Worm (Caenorhabditis elegans) whole organism, young adult: ENCODE results near the gene M05D6.8.
A peak's percentile ranks its signal among the peaks of the same experiment; 100 is the strongest.

ENCODE experiments used
- B0019.2 ChIP-seq: fragments of 200-800 bp; sonication (Bioruptor generic); conservative IDR thresholded peaks from 2 replicates; pipeline ENCODE4 v1.3.6; 2022; ENCODE audit warnings: missing genetic modification reagents, missing genetic modification characterization, missing compliant biosample characterization
- B0336.3 ChIP-seq: fragments of 200-800 bp; sonication (Bioruptor generic); IDR thresholded peaks from 2 replicates; pipeline ENCODE4 v1.3.6; 2022; ENCODE audit warnings: missing genetic modification characterization, missing compliant biosample characterization
- C06A6.2 ChIP-seq: fragments of 200-800 bp; sonication (Bioruptor generic); conservative IDR thresholded peaks from 2 replicates; pipeline ENCODE4 v1.3.6; 2022; ENCODE audit warnings: missing genetic modification characterization, missing compliant biosample characterization
- F57A8.1 ChIP-seq: fragments of 200-800 bp; sonication (Bioruptor generic); optimal IDR thresholded peaks from 2 replicates; lab custom pipeline; 2018; ENCODE audit warnings: mild to moderate bottlenecking, missing genetic modification characterization, moderate library complexity, missing compliant biosample characterization
- K11D2.4 ChIP-seq: fragments of 200-800 bp; sonication (Bioruptor generic); IDR thresholded peaks from 2 replicates; pipeline ENCODE4 v1.3.6; 2022; ENCODE audit warnings: missing genetic modification reagents, missing genetic modification characterization, missing compliant biosample characterization
- T26A5.8 ChIP-seq: sonication (generic microtip); optimal IDR thresholded peaks from 2 replicates; lab custom pipeline; 2016; ENCODE audit warnings: missing genetic modification characterization, missing compliant biosample characterization
- Y67H2A.10 ChIP-seq: fragments of 200-800 bp; sonication (Bioruptor generic); conservative IDR thresholded peaks from 2 replicates; pipeline ENCODE4 v1.3.6; 2022; ENCODE audit warnings: missing genetic modification reagents, missing genetic modification characterization, missing compliant biosample characterization
- ama-1 ChIP-seq, 3 experiments: fragments of 150-350 bp in 1 of 3; sonication (generic microtip) in 2 of 3; optimal IDR thresholded peaks; 2 replicates each; lab custom pipeline; 2014 to 2018; ENCODE audit warnings: missing biosample characterization in 2 of 3, missing genetic modification characterization in 2 of 3, missing genetic modification reagents in 2 of 3
- attf-6 ChIP-seq: fragments of 200-800 bp; sonication (Bioruptor generic); IDR thresholded peaks from 2 replicates; pipeline ENCODE4 v1.3.6; 2022; ENCODE audit warnings: missing genetic modification reagents, missing genetic modification characterization, missing compliant biosample characterization
- cebp-1 ChIP-seq, 2 experiments: fragments of 200-800 bp in 1 of 2; sonication (Bioruptor generic) in 1 of 2; sonication (generic microtip) in 1 of 2; IDR thresholded peaks in 1 of 2; optimal IDR thresholded peaks in 1 of 2; 2 replicates each; pipeline versions ENCODE4 v1.3.6 to Lab custom; 2017 to 2022; ENCODE audit warnings: missing compliant biosample characterization in 2 of 2, missing genetic modification characterization in 2 of 2, mild to moderate bottlenecking in 1 of 2, missing genetic modification reagents in 1 of 2, moderate library complexity in 1 of 2
- ceh-27 ChIP-seq: fragments of 200-800 bp; sonication (Bioruptor generic); optimal IDR thresholded peaks from 2 replicates; lab custom pipeline; 2018; ENCODE audit warnings: mild to moderate bottlenecking, missing genetic modification characterization, moderate library complexity, missing compliant biosample characterization
- ceh-91 ChIP-seq: fragments of 200-800 bp; sonication (Bioruptor generic); IDR thresholded peaks from 2 replicates; pipeline ENCODE4 v1.3.6; 2022; ENCODE audit warnings: missing genetic modification reagents, missing genetic modification characterization, missing compliant biosample characterization
- dox-1 ChIP-seq: fragments of 200-800 bp; sonication (Bioruptor generic); IDR thresholded peaks from 2 replicates; pipeline ENCODE4 v1.3.6; 2022; ENCODE audit warnings: missing genetic modification reagents, missing genetic modification characterization, missing compliant biosample characterization
- dpl-1 ChIP-seq: fragments of 150-350 bp; optimal IDR thresholded peaks from 2 replicates; lab custom pipeline; 2014; ENCODE audit warnings: missing biosample characterization, missing genetic modification reagents, missing genetic modification characterization
- egl-18 ChIP-seq: fragments of 200-800 bp; sonication (Bioruptor generic); IDR thresholded peaks from 2 replicates; pipeline ENCODE4 v1.3.6; 2022; ENCODE audit warnings: missing genetic modification reagents, missing genetic modification characterization, missing compliant biosample characterization
- ekl-4 ChIP-seq: fragments of 200-800 bp; sonication (Bioruptor generic); IDR thresholded peaks from 2 replicates; pipeline ENCODE4 v1.3.6; 2022; ENCODE audit warnings: missing genetic modification reagents, missing genetic modification characterization, missing compliant biosample characterization
- him-1 ChIP-seq: sonication (generic microtip); optimal IDR thresholded peaks from 2 replicates; lab custom pipeline; 2016; ENCODE audit warnings: missing genotype, missing genetic modification reagents, missing genetic modification characterization, missing compliant biosample characterization
- hmg-1.2 ChIP-seq: fragments of 200-800 bp; sonication (Bioruptor generic); IDR thresholded peaks from 2 replicates; pipeline ENCODE4 v1.3.6; 2022; ENCODE audit warnings: missing genetic modification reagents, missing genetic modification characterization, missing compliant biosample characterization
- hmg-20 ChIP-seq: fragments of 200-800 bp; sonication (Bioruptor generic); IDR thresholded peaks from 2 replicates; pipeline ENCODE4 v1.3.6; 2022; ENCODE audit warnings: missing genetic modification reagents, missing genetic modification characterization, missing compliant biosample characterization
- lin-26 ChIP-seq: fragments of 200-800 bp; sonication (Bioruptor generic); IDR thresholded peaks from 2 replicates; pipeline ENCODE4 v1.3.6; 2022; ENCODE audit warnings: missing genetic modification reagents, missing genetic modification characterization, missing compliant biosample characterization
- madf-10 ChIP-seq: sonication (generic microtip); optimal IDR thresholded peaks from 2 replicates; lab custom pipeline; 2016; ENCODE audit warnings: mild to moderate bottlenecking, missing genetic modification characterization, missing compliant biosample characterization
- madf-8 ChIP-seq: fragments of 200-800 bp; sonication (Bioruptor generic); conservative IDR thresholded peaks from 2 replicates; pipeline ENCODE4 v1.3.6; 2022; ENCODE audit warnings: missing genetic modification reagents, missing genetic modification characterization, missing compliant biosample characterization
- mxl-1 ChIP-seq: sonication (generic microtip); optimal IDR thresholded peaks from 2 replicates; lab custom pipeline; 2016; ENCODE audit warnings: missing genetic modification characterization, missing compliant biosample characterization
- nhr-27 ChIP-seq: fragments of 200-800 bp; sonication (Bioruptor generic); optimal IDR thresholded peaks from 2 replicates; lab custom pipeline; 2018; ENCODE audit warnings: mild to moderate bottlenecking, missing genetic modification characterization, moderate library complexity, missing compliant biosample characterization
- nhr-80 ChIP-seq: sonication (generic microtip); optimal IDR thresholded peaks from 2 replicates; lab custom pipeline; 2016; ENCODE audit warnings: missing genetic modification characterization, missing compliant biosample characterization
- pbrm-1 ChIP-seq: fragments of 200-800 bp; sonication (Bioruptor generic); IDR thresholded peaks from 2 replicates; pipeline ENCODE4 v1.3.6; 2022; ENCODE audit warnings: missing genetic modification reagents, missing genetic modification characterization, missing compliant biosample characterization
- rec-8 ChIP-seq, 2 experiments: sonication (generic microtip); optimal IDR thresholded peaks; 2 replicates each; lab custom pipeline; 2016; ENCODE audit warnings: mild to moderate bottlenecking in 2 of 2, missing genetic modification characterization in 2 of 2, missing genetic modification reagents in 2 of 2, missing genotype in 2 of 2, missing biosample characterization in 1 of 2, missing compliant biosample characterization in 1 of 2, moderate library complexity in 1 of 2
- repo-1 ChIP-seq: sonication (generic microtip); optimal IDR thresholded peaks from 2 replicates; lab custom pipeline; 2017; ENCODE audit warnings: mild to moderate bottlenecking, missing genetic modification characterization, missing compliant biosample characterization
- unc-62 ChIP-seq: fragments of 150-350 bp; optimal IDR thresholded peaks from 2 replicates; lab custom pipeline; 2014; ENCODE audit warnings: missing biosample characterization, missing genetic modification reagents, missing genetic modification characterization
- xnd-1 ChIP-seq: sonication (generic microtip); optimal IDR thresholded peaks from 2 replicates; lab custom pipeline; 2016; ENCODE audit warnings: missing genotype, missing genetic modification reagents, missing genetic modification characterization, missing compliant biosample characterization
- zim-3 ChIP-seq: sonication (generic microtip); optimal IDR thresholded peaks from 2 replicates; lab custom pipeline; 2017; ENCODE audit warnings: mild to moderate bottlenecking, missing genetic modification characterization, moderate library complexity, missing compliant biosample characterization

The M05D6.8 gene

DNA sequence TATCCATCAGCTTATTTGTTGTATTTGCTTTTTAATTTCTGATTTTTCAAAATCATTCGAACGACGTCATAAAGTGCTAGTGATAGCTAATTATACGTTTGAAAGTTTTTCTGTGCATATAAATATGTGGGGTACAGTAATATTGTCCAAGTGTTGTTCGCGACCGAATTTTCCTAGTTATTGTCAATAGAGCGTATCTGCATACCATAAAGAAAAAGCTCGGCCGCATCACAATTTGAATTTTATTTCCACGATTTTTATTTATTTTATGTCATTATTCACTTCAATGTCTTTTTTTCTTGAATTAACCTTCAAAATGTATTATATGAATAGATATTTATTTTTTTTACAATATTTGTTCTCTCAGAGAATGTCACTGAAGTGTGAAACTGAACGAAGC is 45.7 kb upstream of the M05D6.8 start, which contains the start of gene rnh-2 (continued):
- no peak for TF ChIP-seq zim-3 (tag; lab: Kevin White, UChicago)
- peak; percentile 78 for TF ChIP-seq him-1 (tag; lab: Kevin White, UChicago)
- TF ChIP-seq C06A6.2 (GFP tag; lab: Robert Waterston, UW): no peak
- TF ChIP-seq attf-6 (GFP tag; lab: Robert Waterston, UW): no peak
- TF ChIP-seq egl-18 (GFP tag; lab: Robert Waterston, UW): no peak

DNA sequence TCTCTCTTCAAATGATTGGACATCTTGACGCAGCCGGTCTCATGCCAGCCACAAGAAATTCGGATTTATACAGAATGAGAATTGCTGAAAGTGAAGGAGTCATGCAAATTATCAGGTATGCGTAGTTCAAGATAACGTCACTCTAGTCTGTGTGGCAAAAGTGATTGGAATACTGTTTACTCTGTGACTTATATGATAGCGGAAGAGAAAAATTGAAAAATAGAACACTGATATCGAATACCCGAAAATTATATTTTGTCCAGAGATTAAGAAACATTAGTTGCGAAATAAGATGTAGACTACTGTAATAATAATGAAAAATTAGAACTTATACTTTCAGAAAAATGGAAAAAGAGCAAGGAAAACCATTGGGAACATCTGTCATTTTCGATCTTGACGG is 44.5 kb upstream of the M05D6.8 start:
- TF ChIP-seq cebp-1 (GFP tag; IDR thresholded peaks at IDR 0.05; lab: Robert Waterston, UW) (no peak), cebp-1 (tag; optimal IDR thresholded peaks at IDR 0.05; lab: Kevin White, UChicago) (peak; percentile 59), K11D2.4 (GFP tag; lab: Robert Waterston, UW) (no peak), nhr-80 (peak; percentile 56)

DNA sequence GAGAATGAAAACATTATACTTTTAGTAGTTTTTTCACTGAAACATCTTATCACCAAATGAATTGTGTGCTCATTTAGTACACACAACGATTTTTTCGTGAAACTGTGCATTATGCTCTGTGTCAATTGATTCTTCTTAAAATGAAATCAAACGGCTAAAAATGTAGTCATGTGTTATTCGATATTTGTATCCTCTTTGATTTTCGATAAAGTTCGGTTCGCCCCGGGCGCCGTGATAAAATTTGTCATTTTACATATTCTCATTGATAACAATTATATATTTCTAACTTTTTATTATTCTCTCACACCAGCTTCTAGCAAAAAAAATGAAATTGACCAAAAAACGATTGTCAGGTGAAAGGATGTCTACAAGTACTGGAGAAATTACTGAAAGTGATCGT is 43.7 kb upstream of the M05D6.8 start, which contains the start of gene ctg-2:
ctg-2 (plus strand) TSS at position 326 of the 400 bp plus-strand sequence.
- no peak for TF ChIP-seq ekl-4
- no peak for TF ChIP-seq repo-1 (tag; lab: Kevin White, UChicago)
- peak; percentile 78 for TF ChIP-seq nhr-80

DNA sequence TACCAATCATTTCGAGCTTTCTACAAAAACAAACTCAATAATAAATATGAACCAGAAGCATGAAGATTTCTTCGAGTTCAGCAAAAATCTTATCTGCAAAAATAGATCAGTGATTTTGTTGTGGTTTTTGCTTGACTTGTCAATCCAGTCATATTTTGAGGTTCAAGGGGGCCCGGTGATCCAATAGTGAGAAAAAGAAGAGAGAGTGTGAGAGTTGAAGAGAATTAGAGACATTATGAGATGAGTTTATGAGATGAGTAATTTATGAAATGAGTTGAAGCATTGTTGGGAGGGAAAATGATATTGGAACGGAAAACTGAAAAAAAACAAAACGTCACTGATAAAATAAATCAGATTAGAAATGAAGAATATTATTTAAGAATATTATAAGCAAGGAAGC is 37.9 kb upstream of the M05D6.8 start, which contains the start of gene T13H5.1:
T13H5.1 (minus strand) TSS at position 101 of the 400 bp plus-strand sequence.
- TF ChIP-seq F57A8.1 (GFP tag; lab: Kevin White, UChicago) (no peak), lin-26 (GFP tag; lab: Robert Waterston, UW) (no peak), madf-10 (tag; lab: Kevin White, UChicago) (no peak), B0019.2 (GFP tag; lab: Robert Waterston, UW) (no peak)

- TF ChIP-seq nhr-27 (tag; lab: Kevin White, UChicago) (no peak), nhr-80 (peak; percentile 54), B0336.3 (GFP tag; lab: Robert Waterston, UW) (no peak)
Observed at ce11 chrII:8506759-8507158, 35.7 kb upstream of the M05D6.8 start.

ce11 chrII:8504074-8504724 is 33.2 kb upstream of the M05D6.8 start:
- no peak for TF ChIP-seq ceh-27 (GFP tag; lab: Kevin White, UChicago)
- no peak for TF ChIP-seq repo-1 (tag; lab: Kevin White, UChicago)
- no peak for TF ChIP-seq madf-8 (GFP tag; lab: Robert Waterston, UW)
- TF ChIP-seq Y67H2A.10 (GFP tag; lab: Robert Waterston, UW): no peak
- TF ChIP-seq B0336.3 (GFP tag; lab: Robert Waterston, UW): no peak
- TF ChIP-seq unc-62 (GFP tag; lab: Kevin White, UChicago): no peak
- TF ChIP-seq ama-1 (optimal IDR thresholded peaks at IDR 0.05; lab: Kevin White, UChicago): no peak
- no peak for TF ChIP-seq ama-1 (GFP tag; optimal IDR thresholded peaks at IDR 0.05; lab: Kevin White, UChicago)
- no peak for TF ChIP-seq hmg-1.2 (GFP tag; lab: Robert Waterston, UW)
- TF ChIP-seq dox-1 (GFP tag; lab: Robert Waterston, UW): no peak
- no peak for TF ChIP-seq mxl-1
- TF ChIP-seq dpl-1 (GFP tag; lab: Kevin White, UChicago): no peak
- TF ChIP-seq ceh-91 (GFP tag; lab: Robert Waterston, UW): no peak
- no peak for TF ChIP-seq hmg-20 (GFP tag; lab: Robert Waterston, UW)
- TF ChIP-seq T26A5.8: no peak
- no peak for TF ChIP-seq rec-8 (tag; optimal IDR thresholded peaks at IDR 0.05; lab: Kevin White, UChicago)
- TF ChIP-seq xnd-1 (tag; lab: Kevin White, UChicago): no peak
- TF ChIP-seq pbrm-1: no peak
